Worm (Caenorhabditis elegans) whole organism, L2 larva: ENCODE measurements around the gene sdhd-1.

Source experiments
- R02D3.7 ChIP-seq: fragments of 150-350 bp; optimal IDR thresholded peaks from 2 replicates; lab custom pipeline; 2014; ENCODE audit warnings: missing biosample characterization, missing genetic modification characterization
- alr-1 ChIP-seq: fragments of 150-350 bp; optimal IDR thresholded peaks from 2 replicates; lab custom pipeline; 2014; ENCODE audit warnings: missing biosample characterization, missing genetic modification characterization
- ceh-82 ChIP-seq: fragments of 150-350 bp; optimal IDR thresholded peaks from 2 replicates; lab custom pipeline; 2014; ENCODE audit warnings: missing biosample characterization, missing genetic modification characterization
- lin-39 ChIP-seq: fragments of 150-350 bp; optimal IDR thresholded peaks from 2 replicates; lab custom pipeline; 2014; ENCODE audit warnings: missing biosample characterization, missing genetic modification reagents, missing genetic modification characterization
- nhr-25 ChIP-seq: fragments of 150-350 bp; sonication (generic microtip); optimal IDR thresholded peaks from 3 replicates; lab custom pipeline; 2014; ENCODE audit warnings: missing biosample characterization, missing genetic modification characterization
- snpc-4 ChIP-seq: fragments of 150-350 bp; optimal IDR thresholded peaks from 2 replicates; lab custom pipeline; 2014; ENCODE audit warnings: missing biosample characterization, missing genetic modification characterization
- unc-39 ChIP-seq: fragments of 150-350 bp; optimal IDR thresholded peaks from 2 replicates; lab custom pipeline; 2014; ENCODE audit warnings: missing biosample characterization, missing genetic modification characterization

- no peak for TF ChIP-seq R02D3.7 (tag; lab: Kevin White, UChicago)
- no peak for TF ChIP-seq alr-1
- no peak for TF ChIP-seq nhr-25
- TF ChIP-seq unc-39 (tag; lab: Kevin White, UChicago): no peak
- TF ChIP-seq ceh-82 (tag; lab: Kevin White, UChicago): no peak
- no peak for TF ChIP-seq snpc-4 (tag; lab: Kevin White, UChicago)
- TF ChIP-seq lin-39 (tag; lab: Kevin White, UChicago): no peak
Observed at ce11 chrII:11072565-11072964, 22.9 kb upstream of the sdhd-1 start.
